Worm (Caenorhabditis elegans) whole organism, L3 larva: ENCODE measurements around the gene C37C3.12.
A peak's percentile ranks its signal among the peaks of the same experiment; 100 is the strongest.

ENCODE experiments used
- R02D3.7 ChIP-seq: fragments of 150-350 bp; optimal IDR thresholded peaks from 2 replicates; lab custom pipeline; 2014; ENCODE audit warnings: missing biosample characterization, missing genetic modification characterization
- ZK546.5 ChIP-seq: sonication (generic microtip); optimal IDR thresholded peaks from 2 replicates; lab custom pipeline; 2017; ENCODE audit warnings: missing biosample characterization, missing genetic modification characterization
- aly-2 ChIP-seq: fragments of 150-350 bp; optimal IDR thresholded peaks from 2 replicates; lab custom pipeline; 2014; ENCODE audit warnings: missing biosample characterization, missing genetic modification characterization
- ama-1 ChIP-seq: fragments of 150-350 bp; optimal IDR thresholded peaks from 2 replicates; lab custom pipeline; 2018
- ceh-16 ChIP-seq: sonication (generic microtip); optimal IDR thresholded peaks from 2 replicates; lab custom pipeline; 2017; ENCODE audit warnings: missing biosample characterization, missing genetic modification characterization
- ceh-28 ChIP-seq: fragments of 150-350 bp; optimal IDR thresholded peaks from 2 replicates; lab custom pipeline; 2014; ENCODE audit warnings: missing biosample characterization, missing genetic modification reagents, missing genetic modification characterization
- ceh-82 ChIP-seq: fragments of 150-350 bp; optimal IDR thresholded peaks from 2 replicates; lab custom pipeline; 2014; ENCODE audit warnings: missing biosample characterization, missing genetic modification characterization
- ceh-9 ChIP-seq: sonication (generic microtip); optimal IDR thresholded peaks from 2 replicates; lab custom pipeline; 2018; ENCODE audit warnings: missing biosample characterization, missing genetic modification characterization
- daf-12 ChIP-seq: fragments of 150-350 bp; optimal IDR thresholded peaks from 2 replicates; lab custom pipeline; 2014; ENCODE audit warnings: missing biosample characterization, missing genetic modification reagents, missing genetic modification characterization
- egl-27 ChIP-seq: sonication (generic microtip); optimal IDR thresholded peaks from 4 replicates; lab custom pipeline; 2017; ENCODE audit warnings: missing biosample characterization, missing genetic modification reagents, missing genetic modification characterization
- egl-5 ChIP-seq: fragments of 150-350 bp; optimal IDR thresholded peaks from 2 replicates; lab custom pipeline; 2017; ENCODE audit warnings: missing biosample characterization, missing genetic modification reagents, missing genetic modification characterization, inconsistent platforms
- elt-1 ChIP-seq: fragments of 150-350 bp; optimal IDR thresholded peaks from 2 replicates; lab custom pipeline; 2014; ENCODE audit warnings: missing biosample characterization, missing genetic modification characterization
- elt-2 ChIP-seq: sonication (generic microtip); optimal IDR thresholded peaks from 2 replicates; lab custom pipeline; 2016; ENCODE audit warnings: missing genetic modification reagents, mild to moderate bottlenecking, missing genetic modification characterization, missing compliant biosample characterization
- elt-3 ChIP-seq, 3 experiments: fragments of 150-350 bp in 1 of 3; sonication (generic microtip) in 2 of 3; optimal IDR thresholded peaks; 2 replicates in 2 of 3; 4 replicates in 1 of 3; lab custom pipeline; 2014 to 2017; ENCODE audit warnings: missing biosample characterization in 3 of 3, missing genetic modification characterization in 3 of 3
- eor-1 ChIP-seq, 2 experiments: fragments of 150-350 bp; optimal IDR thresholded peaks; 2 replicates each; lab custom pipeline; 2014 to 2018; ENCODE audit warnings: missing biosample characterization in 2 of 2, missing genetic modification characterization in 2 of 2
- fkh-10 ChIP-seq: sonication (generic microtip); optimal IDR thresholded peaks from 2 replicates; lab custom pipeline; 2017; ENCODE audit warnings: missing biosample characterization, missing genetic modification reagents, missing genetic modification characterization
- fkh-2 ChIP-seq: fragments of 150-350 bp; optimal IDR thresholded peaks from 2 replicates; lab custom pipeline; 2014; ENCODE audit warnings: missing biosample characterization, missing genetic modification reagents, missing genetic modification characterization
- fos-1 ChIP-seq: fragments of 150-350 bp; optimal IDR thresholded peaks from 2 replicates; lab custom pipeline; 2014; ENCODE audit warnings: missing biosample characterization, missing genetic modification characterization
- hmg-11 ChIP-seq: sonication (generic microtip); optimal IDR thresholded peaks from 2 replicates; lab custom pipeline; 2016; ENCODE audit warnings: missing genetic modification characterization, missing compliant biosample characterization
- jun-1 ChIP-seq: fragments of 150-350 bp; optimal IDR thresholded peaks from 2 replicates; lab custom pipeline; 2014; ENCODE audit warnings: missing biosample characterization, missing genetic modification reagents, missing genetic modification characterization
- lin-15B ChIP-seq: fragments of 150-350 bp; optimal IDR thresholded peaks from 2 replicates; lab custom pipeline; 2014; ENCODE audit warnings: missing biosample characterization, missing genetic modification characterization
- lin-39 ChIP-seq: fragments of 150-350 bp; optimal IDR thresholded peaks from 2 replicates; lab custom pipeline; 2018; ENCODE audit warnings: missing biosample characterization, missing genetic modification reagents, missing genetic modification characterization
- lsy-12 ChIP-seq: sonication (generic microtip); optimal IDR thresholded peaks from 2 replicates; lab custom pipeline; 2016; ENCODE audit warnings: mild to moderate bottlenecking, missing genetic modification characterization, missing compliant biosample characterization
- mml-1 ChIP-seq: fragments of 150-350 bp; sonication (generic microtip); optimal IDR thresholded peaks from 3 replicates; lab custom pipeline; 2014; ENCODE audit warnings: missing biosample characterization, missing genetic modification characterization
- nfya-1 ChIP-seq: sonication (generic microtip); optimal IDR thresholded peaks from 2 replicates; lab custom pipeline; 2017; ENCODE audit warnings: missing genetic modification characterization, mild to moderate bottlenecking, missing compliant biosample characterization, antibody characterized with exemption, moderate library complexity; ENCODE audit not compliant: insufficient read depth
- nhr-12 ChIP-seq: fragments of 150-350 bp; optimal IDR thresholded peaks from 2 replicates; lab custom pipeline; 2014; ENCODE audit warnings: missing biosample characterization, missing genetic modification characterization
- nhr-23 ChIP-seq: fragments of 150-350 bp; optimal IDR thresholded peaks from 2 replicates; lab custom pipeline; 2014; ENCODE audit warnings: missing biosample characterization, missing genetic modification reagents, missing genetic modification characterization
- nhr-237 ChIP-seq: fragments of 150-350 bp; optimal IDR thresholded peaks from 2 replicates; lab custom pipeline; 2014; ENCODE audit warnings: missing biosample characterization, missing genetic modification characterization
- nhr-25 ChIP-seq: sonication (generic microtip); optimal IDR thresholded peaks from 2 replicates; lab custom pipeline; 2017; ENCODE audit warnings: missing biosample characterization, missing genetic modification characterization
- nhr-28 ChIP-seq: fragments of 150-350 bp; optimal IDR thresholded peaks from 2 replicates; lab custom pipeline; 2014; ENCODE audit warnings: missing biosample characterization, missing genetic modification characterization
- nhr-43 ChIP-seq: sonication (generic microtip); optimal IDR thresholded peaks from 2 replicates; lab custom pipeline; 2016; ENCODE audit warnings: mild to moderate bottlenecking, missing genetic modification characterization, missing compliant biosample characterization; ENCODE audit not compliant: poor library complexity, severe bottlenecking
- nhr-67 ChIP-seq: fragments of 150-350 bp; optimal IDR thresholded peaks from 2 replicates; lab custom pipeline; 2014; ENCODE audit warnings: missing biosample characterization, missing genetic modification characterization
- nhr-77 ChIP-seq: fragments of 150-350 bp; optimal IDR thresholded peaks from 2 replicates; lab custom pipeline; 2014; ENCODE audit warnings: missing biosample characterization, missing genetic modification characterization
- pha-4 ChIP-seq: fragments of 150-350 bp; optimal IDR thresholded peaks from 2 replicates; lab custom pipeline; 2014; ENCODE audit warnings: missing biosample characterization, missing genetic modification reagents, missing genetic modification characterization
- pqm-1 ChIP-seq: fragments of 150-350 bp; optimal IDR thresholded peaks from 2 replicates; lab custom pipeline; 2017; ENCODE audit warnings: missing biosample characterization, missing genetic modification characterization, inconsistent platforms
- skn-1 ChIP-seq: fragments of 150-350 bp; optimal IDR thresholded peaks from 2 replicates; lab custom pipeline; 2014; ENCODE audit warnings: missing biosample characterization, missing genetic modification characterization
- tbx-2 ChIP-seq: sonication (generic microtip); optimal IDR thresholded peaks from 2 replicates; lab custom pipeline; 2016; ENCODE audit warnings: mild to moderate bottlenecking, missing genetic modification characterization, missing compliant biosample characterization
- unc-39 ChIP-seq: sonication (generic microtip); optimal IDR thresholded peaks from 4 replicates; lab custom pipeline; 2017; ENCODE audit warnings: missing biosample characterization, missing genetic modification characterization
- unc-62 ChIP-seq: fragments of 150-350 bp; sonication (generic microtip); optimal IDR thresholded peaks from 4 replicates; lab custom pipeline; 2014; ENCODE audit warnings: missing biosample characterization, missing genetic modification reagents, missing genetic modification characterization
- zag-1 ChIP-seq: fragments of 150-350 bp; optimal IDR thresholded peaks from 2 replicates; lab custom pipeline; 2014; ENCODE audit warnings: missing biosample characterization, missing genetic modification characterization
- ztf-11 ChIP-seq: fragments of 150-350 bp; optimal IDR thresholded peaks from 2 replicates; lab custom pipeline; 2014; ENCODE audit warnings: missing biosample characterization, missing genetic modification characterization
- ztf-4 ChIP-seq: fragments of 150-350 bp; optimal IDR thresholded peaks from 2 replicates; lab custom pipeline; 2014; ENCODE audit warnings: missing biosample characterization, missing genetic modification characterization

The C37C3.12 gene

ce11 chrV:7864663-7865062 is 25.3 kb upstream of the C37C3.12 start, which contains the start of gene C37C3.11:
Gene C37C3.11, minus strand, starts transcription at chrV:7864763.
- TF ChIP-seq ceh-16 (tag; lab: Kevin White, UChicago): no peak
- TF ChIP-seq elt-1: no peak
- no peak for TF ChIP-seq elt-3 (tag; optimal IDR thresholded peaks at IDR 0.05; lab: Kevin White, UChicago)
- TF ChIP-seq elt-2: no peak
- no peak for TF ChIP-seq lsy-12
- TF ChIP-seq R02D3.7 (tag; lab: Kevin White, UChicago): no peak
- TF ChIP-seq skn-1: no peak
- TF ChIP-seq zag-1 (tag; lab: Kevin White, UChicago): no peak
- TF ChIP-seq, all 47 proteins: peak for 0

DNA sequence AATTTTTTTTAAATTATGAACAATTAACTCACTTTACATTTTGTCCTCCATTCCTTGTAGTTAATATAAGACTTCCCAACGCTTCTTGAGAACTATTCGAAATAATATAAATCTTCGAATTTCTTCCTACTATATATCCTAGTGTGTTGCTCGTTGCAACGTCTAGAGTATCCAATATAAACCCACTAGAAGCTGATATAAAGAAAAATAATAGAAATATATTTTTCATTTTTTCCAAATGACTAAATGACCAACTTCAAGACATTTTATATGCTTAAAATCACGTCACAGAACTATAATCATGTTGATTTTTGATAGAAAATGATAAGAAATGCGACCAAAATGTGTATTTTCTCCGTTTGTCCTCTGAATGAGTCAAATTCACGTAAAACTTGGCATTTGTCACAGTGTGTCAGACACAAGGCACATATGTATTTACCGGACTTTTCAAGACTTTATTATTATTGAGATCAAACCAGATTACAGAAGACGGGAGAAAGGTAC is 23.7 kb upstream of the C37C3.12 start, which contains the start of gene C37C3.10:
C37C3.10 (minus strand) TSS at position 51 of the 504 bp plus-strand sequence.
- TF ChIP-seq nhr-25 (tag; lab: Kevin White, UChicago): no peak
- TF ChIP-seq lin-39 (tag; lab: Kevin White, UChicago): no peak
- TF ChIP-seq ztf-11: no peak
- TF ChIP-seq nhr-23 (tag; lab: Kevin White, UChicago): no peak
- peak; percentile 64 for TF ChIP-seq pqm-1 (tag; lab: Kevin White, UChicago)

ce11 chrV:7861792-7862191 is 22.4 kb upstream of the C37C3.12 start, which contains the start of gene C37C3.17:
Gene C37C3.17, minus strand, starts transcription at chrV:7861892.
- no peak for TF ChIP-seq fkh-10 (GFP tag; lab: Kevin White, UChicago)
- no peak for TF ChIP-seq jun-1 (tag; lab: Kevin White, UChicago)
- TF ChIP-seq ZK546.5: no peak
- TF ChIP-seq lsy-12: no peak
- TF ChIP-seq lin-39 (tag; lab: Kevin White, UChicago): no peak
- no peak for TF ChIP-seq lin-15B
- no peak for TF ChIP-seq fkh-2 (tag; lab: Kevin White, UChicago)
- TF ChIP-seq nhr-77 (tag; lab: Kevin White, UChicago): no peak
- TF ChIP-seq ceh-82 (tag; lab: Kevin White, UChicago): no peak
- TF ChIP-seq mml-1 (tag; lab: Kevin White, UChicago): no peak
- TF ChIP-seq nhr-25 (tag; lab: Kevin White, UChicago): no peak
- no peak for TF ChIP-seq nhr-43 (tag; lab: Kevin White, UChicago)
- no peak for TF ChIP-seq fos-1 (tag; lab: Kevin White, UChicago)
- no peak for TF ChIP-seq ztf-4 (tag; lab: Kevin White, UChicago)
- TF ChIP-seq ztf-11: no peak
- no peak for TF ChIP-seq hmg-11 (tag; lab: Kevin White, UChicago)
- TF ChIP-seq egl-5 (tag; lab: Kevin White, UChicago): no peak
- TF ChIP-seq ceh-28 (tag; lab: Kevin White, UChicago): no peak

DNA sequence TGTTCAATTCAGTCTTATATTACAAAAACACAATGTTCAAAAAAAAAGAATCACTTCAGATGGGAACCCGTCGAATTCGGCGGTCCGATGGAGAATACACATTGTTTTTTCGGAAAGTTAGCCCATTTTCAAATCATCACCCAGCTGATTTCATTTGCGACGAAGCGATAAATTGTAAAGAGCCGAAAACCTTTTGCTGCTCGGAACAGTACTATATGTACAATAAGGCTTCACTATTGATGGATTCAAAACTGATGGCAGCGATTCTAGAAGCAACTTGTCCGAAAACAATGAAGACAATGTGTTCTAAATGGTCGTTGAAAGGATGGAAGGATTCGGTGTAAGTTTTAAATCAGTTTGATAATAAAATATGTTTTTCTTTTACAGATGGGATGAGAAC is 18.5 kb upstream of the C37C3.12 start, which contains the start of gene C37C3.1:
C37C3.1 (plus strand) TSS at position 33 of the 400 bp plus-strand sequence.
- no peak for TF ChIP-seq elt-3 (tag; optimal IDR thresholded peaks at IDR 0.05; lab: Kevin White, UChicago)
- no peak for TF ChIP-seq fkh-10 (GFP tag; lab: Kevin White, UChicago)
- no peak for TF ChIP-seq fkh-2 (tag; lab: Kevin White, UChicago)
- TF ChIP-seq ceh-28 (tag; lab: Kevin White, UChicago): peak; percentile 48
- TF ChIP-seq ceh-82 (tag; lab: Kevin White, UChicago): no peak
- TF ChIP-seq unc-62 (GFP tag; lab: Kevin White, UChicago): no peak
- no peak for TF ChIP-seq nhr-237 (tag; lab: Kevin White, UChicago)
- peak; percentile 67 for TF ChIP-seq aly-2 (tag; lab: Kevin White, UChicago)
- no peak for TF ChIP-seq nhr-28 (tag; lab: Kevin White, UChicago)
- TF ChIP-seq nhr-23 (tag; lab: Kevin White, UChicago): peak; percentile 35
- TF ChIP-seq ZK546.5: no peak
- TF ChIP-seq ztf-11: no peak
- TF ChIP-seq ceh-9 (tag; lab: Kevin White, UChicago): no peak
- peak; percentile 74 for TF ChIP-seq ama-1
- TF ChIP-seq daf-12 (tag; lab: Kevin White, UChicago): no peak
- TF ChIP-seq nhr-67 (tag; lab: Kevin White, UChicago): no peak
- peak; percentile 33 for TF ChIP-seq elt-2
- peak; percentile 16 for TF ChIP-seq nhr-25 (tag; lab: Kevin White, UChicago)
- no peak for TF ChIP-seq elt-1
- no peak for TF ChIP-seq nhr-12 (tag; lab: Kevin White, UChicago)
- peak; percentile 15 for TF ChIP-seq nhr-77 (tag; lab: Kevin White, UChicago)
- TF ChIP-seq egl-5 (tag; lab: Kevin White, UChicago): no peak
- TF ChIP-seq nfya-1 (tag; lab: Kevin White, UChicago): no peak
- peak; percentile 56 for TF ChIP-seq nhr-43 (tag; lab: Kevin White, UChicago)
- TF ChIP-seq lsy-12: peak; percentile 29
- no peak for TF ChIP-seq skn-1
- no peak for TF ChIP-seq unc-39 (tag; lab: Kevin White, UChicago)
- peak; percentile 13 for TF ChIP-seq tbx-2
- no peak for TF ChIP-seq pha-4
- TF ChIP-seq eor-1 (tag; optimal IDR thresholded peaks at IDR 0.05; lab: Kevin White, UChicago): no peak
- no peak for TF ChIP-seq ceh-16 (tag; lab: Kevin White, UChicago)
- TF ChIP-seq egl-27 (tag; lab: Kevin White, UChicago): no peak
- no peak for TF ChIP-seq R02D3.7 (tag; lab: Kevin White, UChicago)
